Worm (Caenorhabditis elegans): Measurements from ENCODE around the gene trcs-2.

trcs-2 gene

DNA sequence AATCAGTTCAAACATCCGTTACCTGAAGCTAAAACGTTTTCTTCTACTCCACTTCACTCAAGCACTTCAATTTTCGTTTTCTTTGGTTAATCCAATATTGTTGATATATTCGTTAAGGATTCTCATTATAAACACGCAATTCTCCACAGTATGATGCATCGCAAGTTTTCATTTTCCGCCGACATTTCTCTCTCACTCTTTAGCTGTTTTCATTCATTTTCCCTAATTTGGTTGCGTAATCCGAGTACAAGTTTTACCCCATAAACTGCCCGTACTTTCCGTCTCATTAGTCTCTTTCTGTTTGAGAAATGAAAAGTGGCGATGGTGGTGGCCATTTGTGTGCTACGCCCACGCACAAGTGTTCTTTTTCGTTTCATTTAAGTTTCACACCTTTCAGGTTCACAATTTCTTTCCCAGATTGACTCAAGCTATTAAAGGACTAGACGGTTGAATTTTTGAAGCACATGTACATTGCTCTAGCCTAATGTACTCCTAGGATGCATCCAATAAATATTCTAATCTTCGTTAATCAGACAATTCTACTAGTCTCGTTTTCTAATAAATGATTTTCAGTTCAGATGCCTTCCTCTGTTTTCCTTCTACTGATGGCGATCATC is 30.8 kb upstream of the trcs-2 start, which contains the start of gene C34C6.3:
TSS of gene C34C6.3 (plus strand) at position 567 of the 617 bp plus-strand sequence.
- TF ChIP-seq hpl-2 (GFP tag; optimal IDR thresholded peaks at IDR 0.05) (no peak), ama-1 (optimal IDR thresholded peaks at IDR 0.05) (no peak), skn-1 (tag; optimal IDR thresholded peaks at IDR 0.05) (no peak), blmp-1 (tag; optimal IDR thresholded peaks at IDR 0.05) (peak; percentile 90), elt-2 (tag; optimal IDR thresholded peaks at IDR 0.05) (no peak), C34B4.2 (tag; optimal IDR thresholded peaks at IDR 0.05) (no peak)

DNA sequence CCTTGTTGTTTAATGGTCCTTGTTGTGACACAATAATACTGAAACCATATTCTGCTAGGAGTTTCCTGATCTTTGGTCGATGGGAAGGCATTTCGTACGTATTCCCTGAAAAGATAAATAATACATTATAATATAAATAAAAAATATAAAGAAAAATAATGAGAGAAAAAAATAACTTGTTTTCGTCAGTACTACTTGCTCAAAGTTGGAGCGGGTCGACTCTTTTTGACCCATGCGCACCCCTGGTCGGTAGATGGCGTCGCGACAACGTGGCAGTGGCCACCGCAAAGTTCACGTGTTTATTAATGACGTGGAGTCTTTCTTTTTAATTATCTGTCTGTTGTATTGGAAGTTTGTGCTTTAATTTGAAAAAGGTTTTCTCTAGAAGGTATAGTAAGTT is 26.5 kb upstream of the trcs-2 start, which contains the start of gene C34C6.10:
TSS of gene C34C6.10 (minus strand) at position 101 of the 400 bp plus-strand sequence.
- TF ChIP-seq unc-30 (tag; optimal IDR thresholded peaks at IDR 0.05): no peak
- TF ChIP-seq pax-3 (tag; optimal IDR thresholded peaks at IDR 0.05): no peak
- no peak for TF ChIP-seq efl-3 (GFP tag; optimal IDR thresholded peaks at IDR 0.05)
- TF ChIP-seq C16A3.4 (tag; optimal IDR thresholded peaks at IDR 0.05): no peak
- TF ChIP-seq unc-62 (GFP tag; optimal IDR thresholded peaks at IDR 0.05): no peak
- no peak for TF ChIP-seq hlh-4 (tag; optimal IDR thresholded peaks at IDR 0.05)
- no peak for TF ChIP-seq ama-1 (optimal IDR thresholded peaks at IDR 0.05)
- TF ChIP-seq F16B12.6 (tag; optimal IDR thresholded peaks at IDR 0.05): no peak
- no peak for TF ChIP-seq nhr-84 (tag; optimal IDR thresholded peaks at IDR 0.05)
- TF ChIP-seq mef-2 (tag; optimal IDR thresholded peaks at IDR 0.05): no peak
- no peak for TF ChIP-seq xbp-1 (tag; optimal IDR thresholded peaks at IDR 0.05)
- TF ChIP-seq nhr-71 (tag; optimal IDR thresholded peaks at IDR 0.05): no peak
- no peak for TF ChIP-seq snu-23 (GFP tag; optimal IDR thresholded peaks at IDR 0.05)
- TF ChIP-seq egl-27 (tag; optimal IDR thresholded peaks at IDR 0.05): no peak
- TF ChIP-seq ceh-82 (tag; optimal IDR thresholded peaks at IDR 0.05): no peak
- no peak for TF ChIP-seq nhr-20 (tag; optimal IDR thresholded peaks at IDR 0.05)
- no peak for TF ChIP-seq unc-98 (GFP tag; IDR thresholded peaks at IDR 0.05)
- TF ChIP-seq lin-13 (GFP tag; optimal IDR thresholded peaks at IDR 0.05): no peak
- no peak for TF ChIP-seq ztf-11 (tag; optimal IDR thresholded peaks at IDR 0.05)
- TF ChIP-seq fkh-8 (tag; optimal IDR thresholded peaks at IDR 0.05): no peak

DNA sequence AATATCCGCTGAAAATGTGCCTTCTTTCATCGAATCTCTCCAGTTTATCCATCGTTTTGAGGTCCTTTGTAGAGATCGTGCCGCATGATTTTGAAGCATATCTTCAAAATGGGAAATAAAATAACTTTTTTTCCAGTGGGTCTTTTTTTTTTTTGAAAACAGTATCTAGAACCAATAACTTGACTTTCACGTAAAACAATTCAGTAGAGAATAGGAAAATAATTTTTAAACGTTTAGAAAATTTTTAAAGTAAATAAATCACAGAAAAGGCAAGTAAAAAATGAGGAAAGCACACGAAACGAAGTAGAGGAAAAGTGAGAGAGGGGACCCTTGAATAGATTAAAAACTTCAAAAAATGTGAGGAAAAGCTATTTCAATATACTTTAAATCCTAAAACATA is 23.4 kb upstream of the trcs-2 start, which contains the start of gene chdh-1:
TSS of gene chdh-1 (minus strand) at position 101 of the 400 bp plus-strand sequence.
- TF ChIP-seq F16B12.6 (tag; optimal IDR thresholded peaks at IDR 0.05) (no peak), sox-4 (tag; optimal IDR thresholded peaks at IDR 0.05) (no peak), lin-39 (tag; optimal IDR thresholded peaks at IDR 0.05) (no peak), unc-30 (tag; optimal IDR thresholded peaks at IDR 0.05) (no peak), vab-15 (tag; optimal IDR thresholded peaks at IDR 0.05) (no peak), efl-3 (GFP tag; optimal IDR thresholded peaks at IDR 0.05) (no peak), hpl-2 (GFP tag; optimal IDR thresholded peaks at IDR 0.05) (no peak), dsc-1 (tag; optimal IDR thresholded peaks at IDR 0.05) (no peak), lir-3 (tag; optimal IDR thresholded peaks at IDR 0.05; ENCODE audit: poor library complexity) (no peak), ceh-88 (GFP tag; IDR thresholded peaks at IDR 0.05) (no peak), nhr-19 (GFP tag; conservative IDR thresholded peaks at IDR 0.05) (no peak), nhr-76 (tag; optimal IDR thresholded peaks at IDR 0.05) (no peak)

DNA sequence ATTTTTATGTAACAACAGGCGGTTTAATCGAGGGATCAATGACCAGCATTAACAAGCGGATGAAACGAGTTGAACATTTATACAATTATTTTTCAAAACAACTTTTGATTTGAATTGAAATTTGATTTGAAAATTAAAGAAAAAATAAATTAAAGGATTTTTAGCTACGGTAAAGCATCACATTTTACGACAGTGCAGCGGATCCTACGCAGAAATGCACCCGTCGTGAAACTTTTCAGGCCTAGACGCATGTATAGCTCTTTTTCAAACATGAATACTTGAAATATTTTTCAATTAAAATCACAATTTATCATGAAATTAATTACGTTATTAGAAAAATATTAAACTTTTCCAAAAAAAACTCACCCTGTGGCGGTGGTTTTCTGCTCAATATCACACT is 21.2 kb upstream of the trcs-2 start:
- no peak for TF ChIP-seq tlp-1 (tag; optimal IDR thresholded peaks at IDR 0.05)
- peak in 1 of 2 experiments; percentile 6 for TF ChIP-seq efl-1 (optimal IDR thresholded peaks at IDR 0.05)
- TF ChIP-seq efl-1 (GFP tag; optimal IDR thresholded peaks at IDR 0.05 in 1 of 2): no peak
- peak; percentile 67 to 81 for TF ChIP-seq lsy-2 (tag; optimal IDR thresholded peaks at IDR 0.05)
- TF ChIP-seq dpl-1 (GFP tag; optimal IDR thresholded peaks at IDR 0.05): peak in 1 of 3 experiments; percentile 20
- peak; percentile 63 for TF ChIP-seq F16B12.6 (tag; optimal IDR thresholded peaks at IDR 0.05)
- TF ChIP-seq mep-1 (tag; optimal IDR thresholded peaks at IDR 0.05): peak; percentile 3
- no peak for TF ChIP-seq fos-1 (tag; optimal IDR thresholded peaks at IDR 0.05)
